Worm (Caenorhabditis elegans) whole organism, late embryonic: ENCODE data around the gene F46F2.5.

Source experiments
- Y22D7AL.16 ChIP-seq: sonication (generic microtip); optimal IDR thresholded peaks from 2 replicates; lab custom pipeline; 2016; ENCODE audit warnings: missing genetic modification characterization, missing compliant biosample characterization
- ama-1 ChIP-seq: fragments of 150-350 bp; optimal IDR thresholded peaks from 2 replicates; lab custom pipeline; 2014
- ceh-24 ChIP-seq: sonication (generic microtip); optimal IDR thresholded peaks from 2 replicates; lab custom pipeline; 2016; ENCODE audit warnings: mild to moderate bottlenecking, missing genetic modification characterization, missing compliant biosample characterization
- ceh-34 ChIP-seq: sonication (generic microtip); optimal IDR thresholded peaks from 2 replicates; lab custom pipeline; 2016; ENCODE audit warnings: mild to moderate bottlenecking, missing genetic modification characterization, missing compliant biosample characterization
- elt-2 ChIP-seq: sonication (generic microtip); optimal IDR thresholded peaks from 2 replicates; lab custom pipeline; 2016; ENCODE audit warnings: missing genetic modification reagents, missing genetic modification characterization, missing compliant biosample characterization
- fkh-10 ChIP-seq: fragments of 150-350 bp; optimal IDR thresholded peaks from 2 replicates; lab custom pipeline; 2014; ENCODE audit warnings: missing biosample characterization, missing genetic modification reagents, missing genetic modification characterization
- nhr-11 ChIP-seq: fragments of 150-350 bp; optimal IDR thresholded peaks from 2 replicates; lab custom pipeline; 2014; ENCODE audit warnings: missing biosample characterization, missing genetic modification characterization
- pqm-1 ChIP-seq: sonication (generic microtip); optimal IDR thresholded peaks from 2 replicates; lab custom pipeline; 2016; ENCODE audit warnings: missing genetic modification characterization, missing compliant biosample characterization

DNA sequence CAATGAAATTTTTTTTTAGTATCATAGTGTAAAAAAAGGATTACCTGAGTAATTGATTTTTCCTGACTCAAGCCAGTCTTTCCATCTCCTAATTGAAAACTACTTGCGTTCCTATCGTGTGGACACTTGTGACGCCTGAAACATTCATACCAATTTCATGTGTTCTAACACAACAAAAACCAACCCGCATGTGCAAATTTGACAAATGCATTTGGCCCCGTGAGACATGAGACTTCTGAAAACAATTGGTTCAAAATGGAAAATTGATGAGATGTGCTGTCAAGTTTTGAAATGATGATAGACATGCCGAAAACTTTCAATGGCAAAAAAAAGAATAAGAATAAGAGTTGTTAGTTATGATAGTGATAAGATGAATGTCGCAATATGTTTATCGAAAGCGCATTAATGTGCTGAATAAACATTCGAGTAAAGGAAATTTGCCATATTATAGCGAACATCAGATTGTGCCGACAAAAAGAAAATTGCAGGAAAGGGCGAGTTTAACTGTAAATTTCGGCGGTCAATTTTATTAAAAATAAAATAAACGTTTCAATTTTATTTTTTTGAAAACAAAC is 32.0 kb upstream of the F46F2.5 start, which contains the start of gene H03A11.2:
- TF ChIP-seq ceh-24 (tag; lab: Kevin White, UChicago) (no peak), elt-2 (no peak), pqm-1 (no peak), ceh-34 (no peak), nhr-11 (tag; lab: Kevin White, UChicago) (no peak), ama-1 (no peak), fkh-10 (GFP tag; lab: Kevin White, UChicago) (no peak), Y22D7AL.16 (tag; lab: Kevin White, UChicago) (no peak)
